Fruit fly (Drosophila melanogaster) whole organism, wandering third instar larva: ENCODE results near the gene CG16723.

Experiments
- Myc ChIP-seq: fragments of >200 bp; optimal IDR thresholded peaks from 2 replicates; lab custom pipeline; 2017
- N ChIP-seq: fragments of >200 bp; optimal IDR thresholded peaks from 2 replicates; lab custom pipeline; 2018; ENCODE audit warnings: missing biosample characterization, missing external identifiers, missing genetic modification characterization
- Sp1 ChIP-seq: fragments of 200-800 bp; sonication (Bioruptor generic); optimal IDR thresholded peaks from 3 replicates; lab custom pipeline; 2019; ENCODE audit warnings: missing biosample characterization, mild to moderate bottlenecking, missing genetic modification characterization, moderate library complexity
- Vsx2 ChIP-seq: fragments of 200-300, 225-300 bp; sonication (Bioruptor generic); optimal IDR thresholded peaks from 2 replicates; lab custom pipeline; 2018; ENCODE audit warnings: missing biosample characterization, missing genetic modification characterization; ENCODE audit not compliant: partially characterized antibody
- br ChIP-seq: fragments of 200-800 bp; sonication (Bioruptor generic); optimal IDR thresholded peaks from 2 replicates; lab custom pipeline; 2016; ENCODE audit warnings: missing biosample characterization, missing genetic modification characterization
- dmrt93B ChIP-seq: fragments of 200-800 bp; sonication (Bioruptor generic); optimal IDR thresholded peaks from 2 replicates; lab custom pipeline; 2018; ENCODE audit warnings: missing biosample characterization, mild to moderate bottlenecking, missing genetic modification characterization
- dsf ChIP-seq: sonication (Bioruptor generic); optimal IDR thresholded peaks from 2 replicates; lab custom pipeline; 2016; ENCODE audit warnings: missing biosample characterization, missing genetic modification characterization, borderline replicate concordance
- jim ChIP-seq: fragments of 175-275, 200-325 bp; sonication (Bioruptor generic); optimal IDR thresholded peaks from 2 replicates; lab custom pipeline; 2016; ENCODE audit warnings: missing biosample characterization, mild to moderate bottlenecking, missing genetic modification characterization
- pan ChIP-seq: fragments of >200 bp; optimal IDR thresholded peaks from 2 replicates; lab custom pipeline; 2017
- psq ChIP-seq: fragments of 200-800 bp; sonication (Bioruptor generic); optimal IDR thresholded peaks from 3 replicates; lab custom pipeline; 2017; ENCODE audit warnings: missing biosample characterization, mild to moderate bottlenecking, missing genetic modification characterization, moderate library complexity
- sage ChIP-seq: fragments of 200-800 bp; sonication (Bioruptor generic); optimal IDR thresholded peaks from 2 replicates; lab custom pipeline; 2016; ENCODE audit warnings: missing biosample characterization, mild to moderate bottlenecking, missing genetic modification characterization

DNA sequence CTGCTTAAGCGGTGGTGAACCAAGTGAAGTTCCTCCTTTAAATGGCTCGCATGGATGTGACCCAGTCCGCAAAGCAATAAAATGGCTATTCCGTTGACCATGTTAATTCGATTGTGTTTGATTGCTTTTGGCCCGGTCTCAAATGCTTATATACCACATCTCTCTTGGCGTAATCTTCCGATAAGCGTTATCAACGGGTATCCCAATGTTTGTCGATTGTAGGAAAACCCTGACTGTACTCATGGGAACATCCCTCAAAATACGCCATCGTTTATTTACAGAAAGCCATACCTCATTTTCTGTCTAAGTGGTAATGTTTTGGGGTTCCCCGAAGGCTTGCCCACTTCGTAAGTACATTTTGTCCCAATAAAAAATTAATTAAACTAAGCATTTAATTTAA lies 2.9 kb upstream of the CG16723 start, which contains the start of gene CG10183:
- TF ChIP-seq Vsx2 (GFP tag; lab: Kevin White, UChicago) (no peak), Myc (lab: Kevin White, UChicago) (no peak), dsf (GFP tag; lab: Kevin White, UChicago) (no peak), pan (lab: Kevin White, UChicago) (no peak), sage (no peak), br (GFP tag; lab: Kevin White, UChicago) (no peak), jim (GFP tag; lab: Kevin White, UChicago) (no peak), dmrt93B (GFP tag; lab: Kevin White, UChicago) (no peak), Sp1 (GFP tag; lab: Kevin White, UChicago) (no peak), N (GFP tag; lab: Kevin White, UChicago) (no peak), psq (GFP tag; lab: Kevin White, UChicago) (no peak)
